Worm (Caenorhabditis elegans) whole organism, early embryonic: ENCODE results near the gene chkr-1.
"Not testable (repeated sequence)": the region's sequence is repeated elsewhere in the genome, so short reads cannot be mapped to it uniquely, and the experiment has no call there.

ENCODE experiments used
- ama-1 ChIP-seq: fragments of 150-350 bp; optimal IDR thresholded peaks from 2 replicates; lab custom pipeline; 2014
- ceh-36 ChIP-seq: sonication (generic microtip); optimal IDR thresholded peaks from 2 replicates; lab custom pipeline; 2016; ENCODE audit warnings: missing genetic modification characterization, inconsistent platforms, missing compliant biosample characterization
- ets-7 ChIP-seq: sonication (generic microtip); optimal IDR thresholded peaks from 2 replicates; lab custom pipeline; 2016; ENCODE audit warnings: missing genotype, missing genetic modification characterization, missing compliant biosample characterization
- flt-1 ChIP-seq: fragments of 200-800 bp; sonication (Bioruptor generic); IDR thresholded peaks from 2 replicates; pipeline ENCODE4 v1.3.6; 2022; ENCODE audit warnings: missing genetic modification characterization, missing compliant biosample characterization
- pes-1 ChIP-seq: fragments of 200-800 bp; sonication (Bioruptor generic); IDR thresholded peaks from 2 replicates; pipeline ENCODE4 v1.3.6; 2022; ENCODE audit warnings: missing genetic modification reagents, missing genetic modification characterization, missing compliant biosample characterization
- sea-1 ChIP-seq: fragments of 200-800 bp; sonication (Bioruptor generic); conservative IDR thresholded peaks from 2 replicates; pipeline ENCODE4 v1.3.6; 2022; ENCODE audit warnings: missing genetic modification characterization, missing compliant biosample characterization
- tbx-37 ChIP-seq: fragments of 200-800 bp; sonication (Bioruptor generic); conservative IDR thresholded peaks from 2 replicates; pipeline ENCODE4 v1.3.6; 2022; ENCODE audit warnings: missing genetic modification reagents, missing genetic modification characterization, missing compliant biosample characterization

- not testable (repeated sequence) for TF ChIP-seq sea-1 (GFP tag; lab: Robert Waterston, UW); ama-1 (lab: Kevin White, UChicago); flt-1 (GFP tag; lab: Robert Waterston, UW); ets-7 (tag; lab: Kevin White, UChicago); pes-1; ceh-36 (tag; lab: Kevin White, UChicago); tbx-37 (GFP tag; lab: Robert Waterston, UW)
Measured at ce11 chrX:163034-163433, 19.5 kb upstream of the chkr-1 start, which contains the start of gene tmed-12.
